Fruit fly (Drosophila melanogaster): Measurements from ENCODE around the gene CG43844.
A peak's percentile ranks its signal among the peaks of the same experiment; 100 is the strongest.

CG43844 gene

DNA sequence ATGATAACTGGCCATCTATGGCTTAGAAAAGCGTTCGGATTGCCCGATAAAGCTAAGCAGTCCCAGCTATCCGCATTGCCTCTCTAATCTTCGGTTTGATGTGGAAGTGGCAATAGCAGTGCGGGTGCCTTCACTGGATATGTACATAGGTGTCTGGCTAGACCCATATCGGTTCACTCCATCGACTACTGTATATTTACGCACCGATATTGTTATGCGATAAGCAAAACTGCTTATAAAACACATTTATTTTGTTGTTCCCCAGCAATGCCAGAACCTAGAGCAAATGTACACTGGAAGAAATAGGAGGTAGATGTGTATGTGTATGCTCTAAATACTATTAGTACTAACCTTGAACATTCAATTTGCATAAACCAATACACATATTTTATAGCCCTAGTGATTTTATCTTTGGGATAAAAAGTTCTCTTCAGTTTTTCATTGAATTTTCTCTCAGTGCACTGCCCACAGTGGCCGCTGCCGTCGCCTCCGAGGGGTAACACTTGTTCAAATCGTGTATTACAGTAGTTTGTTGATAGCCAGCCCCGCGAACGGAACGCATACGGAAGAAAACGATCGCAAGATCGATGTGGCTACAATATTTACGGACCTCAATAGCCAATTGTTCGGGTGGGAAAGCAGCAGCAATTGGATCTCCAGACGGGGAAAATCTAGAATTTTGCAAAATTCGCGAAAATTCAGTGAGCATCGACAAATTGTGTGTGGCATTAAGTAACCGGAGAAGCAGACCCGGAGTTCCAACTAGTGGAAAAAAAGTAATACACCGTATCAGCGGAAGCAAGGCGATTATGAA, 19.0 kb upstream of the CG43844 start, which contains the start of gene CG31431 (continued):
- TF ChIP-seq Sry-β (GFP tag; optimal IDR thresholded peaks at IDR 0.05): peak; percentile 57
- peak; percentile 87 for TF ChIP-seq Lhr (GFP tag; optimal IDR thresholded peaks at IDR 0.05)
- TF ChIP-seq Usf (GFP tag; optimal IDR thresholded peaks at IDR 0.05): peak; percentile 93
- peak; percentile 97 for TF ChIP-seq CG13424 (tag; optimal IDR thresholded peaks at IDR 0.05)
- TF ChIP-seq klu (GFP tag; IDR thresholded peaks at IDR 0.05): peak; percentile 95
- TF ChIP-seq D19A (tag; optimal IDR thresholded peaks at IDR 0.05): peak; percentile 94
- TF ChIP-seq pan (optimal IDR thresholded peaks at IDR 0.05): no peak
- TF ChIP-seq pan (GFP tag; optimal IDR thresholded peaks at IDR 0.05 in 1 of 2, IDR thresholded peaks at IDR 0.05 in 1 of 2): peak in 1 of 2 experiments; percentile 98
- peak; percentile 96 for TF ChIP-seq CG17328 (GFP tag; IDR thresholded peaks at IDR 0.05)
- peak; percentile 95 for TF ChIP-seq stc (GFP tag; IDR thresholded peaks at IDR 0.05)
- TF ChIP-seq tll (GFP tag; optimal IDR thresholded peaks at IDR 0.05): peak in 1 of 2 experiments; percentile 72
- peak; percentile 92 for TF ChIP-seq CG2875 (GFP tag; optimal IDR thresholded peaks at IDR 0.05)
- TF ChIP-seq knrl (GFP tag; IDR thresholded peaks at IDR 0.05; ENCODE audit: partially characterized antibody): no peak
- TF ChIP-seq CG33213 (GFP tag; optimal IDR thresholded peaks at IDR 0.05): peak; percentile 97
- peak; percentile 88 for TF ChIP-seq ash1 (GFP tag; optimal IDR thresholded peaks at IDR 0.05)
- TF ChIP-seq nerfin-2 (GFP tag; IDR thresholded peaks at IDR 0.05; ENCODE audit: partially characterized antibody): no peak
- peak; percentile 97 for TF ChIP-seq tin (GFP tag; optimal IDR thresholded peaks at IDR 0.05)
- TF ChIP-seq Eip74EF (GFP tag; optimal IDR thresholded peaks at IDR 0.05): peak in 1 of 2 experiments; percentile 96
- peak; percentile 89 for TF ChIP-seq Hey (tag; optimal IDR thresholded peaks at IDR 0.05)
- TF ChIP-seq CG3838 (GFP tag; optimal IDR thresholded peaks at IDR 0.05): peak; percentile 90
- peak; percentile 93 for TF ChIP-seq Abd-B (GFP tag; optimal IDR thresholded peaks at IDR 0.05)
- TF ChIP-seq CG2199 (GFP tag; IDR thresholded peaks at IDR 0.05): peak; percentile 93
- peak; percentile 96 for TF ChIP-seq cas (GFP tag; IDR thresholded peaks at IDR 0.05)
- TF ChIP-seq CG34224 (GFP tag; IDR thresholded peaks at IDR 0.05; ENCODE audit: partially characterized antibody): no peak
- peak; percentile 95 for TF ChIP-seq Nf-YA (GFP tag; IDR thresholded peaks at IDR 0.05)
- TF ChIP-seq CG8944 (GFP tag; optimal IDR thresholded peaks at IDR 0.05): peak; percentile 98
- peak; percentile 99 for TF ChIP-seq Ets65A (GFP tag)
- TF ChIP-seq bowl (GFP tag; IDR thresholded peaks at IDR 0.05): peak; percentile 92
- peak; percentile 99 for TF ChIP-seq sens (GFP tag)
- TF ChIP-seq ranshi (GFP tag; IDR thresholded peaks at IDR 0.05): peak; percentile 98
- TF ChIP-seq chif (GFP tag; optimal IDR thresholded peaks at IDR 0.05): peak; percentile 97
- TF ChIP-seq jing (GFP tag; optimal IDR thresholded peaks at IDR 0.05): peak; percentile 94
- peak; percentile 88 for TF ChIP-seq CG11696 (GFP tag; IDR thresholded peaks at IDR 0.05)
- peak; percentile 98 for TF ChIP-seq Meics (GFP tag; optimal IDR thresholded peaks at IDR 0.05)
- TF ChIP-seq emc (GFP tag; optimal IDR thresholded peaks at IDR 0.05): peak; percentile 97
- peak; percentile 97 for TF ChIP-seq Ptx1 (GFP tag; IDR thresholded peaks at IDR 0.05)
- peak; percentile 93 for TF ChIP-seq CG8388 (GFP tag; optimal IDR thresholded peaks at IDR 0.05)
- peak; percentile 81 for TF ChIP-seq CG4360 (GFP tag; IDR thresholded peaks at IDR 0.05)
- TF ChIP-seq inv (GFP tag; IDR thresholded peaks at IDR 0.05; ENCODE audit: partially characterized antibody): no peak
- peak; percentile 91 for TF ChIP-seq CG10267 (tag; optimal IDR thresholded peaks at IDR 0.05)
- TF ChIP-seq danr (GFP tag; IDR thresholded peaks at IDR 0.05): peak; percentile 95
- TF ChIP-seq CG11695 (GFP tag; IDR thresholded peaks at IDR 0.05): peak; percentile 98
- TF ChIP-seq CG14050 (GFP tag; IDR thresholded peaks at IDR 0.05): peak; percentile 96
- TF ChIP-seq gsb (GFP tag; IDR thresholded peaks at IDR 0.05): peak; percentile 97
- peak; percentile 62 for TF ChIP-seq MESR4 (GFP tag; optimal IDR thresholded peaks at IDR 0.05)
- TF ChIP-seq CG4707 (GFP tag; optimal IDR thresholded peaks at IDR 0.05): peak; percentile 84
- peak; percentile 96 for TF ChIP-seq CG9215 (GFP tag; IDR thresholded peaks at IDR 0.05)
- peak; percentile 85 for TF ChIP-seq run (tag; optimal IDR thresholded peaks at IDR 0.05)
- peak; percentile 87 for TF ChIP-seq trh (GFP tag; optimal IDR thresholded peaks at IDR 0.05)

All from whole organism, embryonic.